Fruit fly (Drosophila melanogaster) whole organism, adult: ENCODE measurements around the gene ringer.

Experiments used
- CG12768 ChIP-seq: fragments of 200-800 bp; sonication (Bioruptor generic); optimal IDR thresholded peaks from 2 replicates; lab custom pipeline; 2017; ENCODE audit warnings: missing biosample characterization, missing genetic modification characterization, mild to moderate bottlenecking, moderate library complexity, missing genetic modification reagents
- CG1620 ChIP-seq: fragments of 200-800 bp; sonication (Bioruptor generic); optimal IDR thresholded peaks from 2 replicates; lab custom pipeline; 2016; ENCODE audit warnings: missing biosample characterization, missing genetic modification characterization
- CG5204 ChIP-seq: fragments of 200-800 bp; sonication (Bioruptor generic); optimal IDR thresholded peaks from 2 replicates; lab custom pipeline; 2016; ENCODE audit warnings: missing biosample characterization, missing genetic modification characterization
- CG7045 ChIP-seq: fragments of 200-800 bp; sonication (Bioruptor generic); optimal IDR thresholded peaks from 2 replicates; lab custom pipeline; 2017; ENCODE audit warnings: missing biosample characterization, mild to moderate bottlenecking, missing genetic modification characterization
- CG7101 ChIP-seq: fragments of 200-800 bp; sonication (Bioruptor generic); optimal IDR thresholded peaks from 2 replicates; lab custom pipeline; 2018; ENCODE audit warnings: missing biosample characterization, mild to moderate bottlenecking, missing genetic modification characterization, moderate library complexity
- Clk ChIP-seq: fragments of 200-800 bp; sonication (Bioruptor generic); optimal IDR thresholded peaks from 2 replicates; lab custom pipeline; 2017; ENCODE audit warnings: missing biosample characterization, missing genetic modification characterization
- Crg-1 ChIP-seq: fragments of 200-800 bp; sonication (Bioruptor generic); optimal IDR thresholded peaks from 2 replicates; lab custom pipeline; 2016; ENCODE audit warnings: missing biosample characterization, missing genetic modification characterization
- Hr96 ChIP-seq: fragments of 200-800 bp; sonication (Bioruptor generic); optimal IDR thresholded peaks from 2 replicates; lab custom pipeline; 2016; ENCODE audit warnings: missing biosample characterization, missing genetic modification characterization
- Mnt ChIP-seq: fragments of 200-800 bp; sonication (Bioruptor generic); optimal IDR thresholded peaks from 2 replicates; lab custom pipeline; 2016; ENCODE audit warnings: missing biosample characterization, mild to moderate bottlenecking, missing genetic modification characterization
- bab1 ChIP-seq: fragments of 200-800 bp; sonication (Bioruptor generic); optimal IDR thresholded peaks from 3 replicates; lab custom pipeline; 2019; ENCODE audit warnings: missing biosample characterization, mild to moderate bottlenecking, missing genetic modification characterization, moderate library complexity
- cic ChIP-seq: fragments of 200-800 bp; sonication (Bioruptor generic); optimal IDR thresholded peaks from 2 replicates; lab custom pipeline; 2017; ENCODE audit warnings: missing biosample characterization, mild to moderate bottlenecking, missing genetic modification characterization, moderate library complexity
- kay ChIP-seq: fragments of 200-800 bp; sonication (Bioruptor generic); peaks from one replicate; lab custom pipeline; 2016; ENCODE audit warnings: missing biosample characterization, missing genetic modification characterization, borderline replicate concordance
- ovo ChIP-seq: fragments of 200-800 bp; sonication (Bioruptor generic); optimal IDR thresholded peaks from 2 replicates; lab custom pipeline; 2016; ENCODE audit warnings: missing biosample characterization, missing genetic modification characterization
- tj ChIP-seq: fragments of 200-800 bp; sonication (Bioruptor generic); optimal IDR thresholded peaks from 3 replicates; lab custom pipeline; 2017; ENCODE audit warnings: missing biosample characterization, mild to moderate bottlenecking, missing genetic modification characterization, moderate library complexity

- TF ChIP-seq Clk (GFP tag; lab: Kevin White, UChicago) = no peak
- TF ChIP-seq CG5204 = no peak
- no peak for TF ChIP-seq Mnt (GFP tag; lab: Kevin White, UChicago)
- TF ChIP-seq cic (GFP tag; lab: Kevin White, UChicago) = no peak
- TF ChIP-seq CG7045 (GFP tag; lab: Kevin White, UChicago) = no peak
- no peak for TF ChIP-seq kay
- TF ChIP-seq CG1620 (GFP tag; lab: Kevin White, UChicago) = no peak
- no peak for TF ChIP-seq CG7101
- no peak for TF ChIP-seq bab1 (GFP tag; lab: Kevin White, UChicago)
- no peak for TF ChIP-seq Hr96 (GFP tag; lab: Kevin White, UChicago)
- no peak for TF ChIP-seq tj (GFP tag; lab: Kevin White, UChicago)
- TF ChIP-seq ovo (GFP tag; lab: Kevin White, UChicago) = no peak
- no peak for TF ChIP-seq Crg-1 (GFP tag; lab: Kevin White, UChicago)
- no peak for TF ChIP-seq CG12768 (GFP tag; lab: Kevin White, UChicago)
These were observed 38.1 kb downstream of the ringer start, which contains the start of gene CG42718 for dm6 chr3L:16321172-16321571.
